Worm (Caenorhabditis elegans) whole organism, late embryonic: ENCODE data around the gene F35B12.10.
A peak's percentile ranks its signal among the peaks of the same experiment; 100 is the strongest.

Experiments used
- C08G9.2 ChIP-seq: sonication (generic microtip); optimal IDR thresholded peaks from 2 replicates; lab custom pipeline; 2016; ENCODE audit warnings: mild to moderate bottlenecking, missing genetic modification characterization, moderate library complexity, missing compliant biosample characterization
- F13H6.1 ChIP-seq: sonication (generic microtip); optimal IDR thresholded peaks from 2 replicates; lab custom pipeline; 2016; ENCODE audit warnings: missing genetic modification characterization, missing compliant biosample characterization
- ahr-1 ChIP-seq: sonication (generic microtip); optimal IDR thresholded peaks from 2 replicates; lab custom pipeline; 2016; ENCODE audit warnings: missing genetic modification characterization, missing compliant biosample characterization
- ama-1 ChIP-seq: fragments of 150-350 bp; optimal IDR thresholded peaks from 2 replicates; lab custom pipeline; 2014
- ceh-14 ChIP-seq: sonication (generic microtip); optimal IDR thresholded peaks from 2 replicates; lab custom pipeline; 2016; ENCODE audit warnings: missing genotype, missing genetic modification characterization, missing compliant biosample characterization
- ceh-18 ChIP-seq: sonication (generic microtip); optimal IDR thresholded peaks from 2 replicates; lab custom pipeline; 2016; ENCODE audit warnings: missing genetic modification characterization, missing compliant biosample characterization
- ceh-19 ChIP-seq: fragments of 200-800 bp; sonication (Bioruptor generic); optimal IDR thresholded peaks from 2 replicates; lab custom pipeline; 2018; ENCODE audit warnings: mild to moderate bottlenecking, missing genetic modification characterization, missing compliant biosample characterization
- ceh-22 ChIP-seq: sonication (generic microtip); optimal IDR thresholded peaks from 2 replicates; lab custom pipeline; 2017; ENCODE audit warnings: missing biosample characterization, missing genetic modification characterization
- ceh-24 ChIP-seq: sonication (generic microtip); optimal IDR thresholded peaks from 2 replicates; lab custom pipeline; 2016; ENCODE audit warnings: mild to moderate bottlenecking, missing genetic modification characterization, missing compliant biosample characterization
- ceh-30 ChIP-seq: fragments of 150-350 bp; optimal IDR thresholded peaks from 2 replicates; lab custom pipeline; 2014; ENCODE audit warnings: missing biosample characterization, missing genetic modification characterization
- ceh-31 ChIP-seq: sonication (generic microtip); optimal IDR thresholded peaks from 2 replicates; lab custom pipeline; 2016; ENCODE audit warnings: missing genetic modification characterization, missing compliant biosample characterization
- ceh-45 ChIP-seq: fragments of 200-800 bp; sonication (Bioruptor generic); IDR thresholded peaks from 2 replicates; pipeline ENCODE4 v1.3.6; 2022; ENCODE audit warnings: missing genetic modification reagents, missing genetic modification characterization, missing compliant biosample characterization
- ceh-48 ChIP-seq: sonication (generic microtip); optimal IDR thresholded peaks from 2 replicates; lab custom pipeline; 2016; ENCODE audit warnings: missing genetic modification characterization, inconsistent platforms, missing compliant biosample characterization
- che-1 ChIP-seq: sonication (generic microtip); optimal IDR thresholded peaks from 2 replicates; lab custom pipeline; 2016; ENCODE audit warnings: mild to moderate bottlenecking, missing genetic modification characterization, missing compliant biosample characterization
- dve-1 ChIP-seq: sonication (generic microtip); optimal IDR thresholded peaks from 2 replicates; lab custom pipeline; 2017; ENCODE audit warnings: antibody characterized with exemption, mild to moderate bottlenecking, missing genetic modification characterization, missing compliant biosample characterization
- elt-2 ChIP-seq: sonication (generic microtip); optimal IDR thresholded peaks from 2 replicates; lab custom pipeline; 2016; ENCODE audit warnings: missing genetic modification reagents, missing genetic modification characterization, missing compliant biosample characterization
- elt-4 ChIP-seq: sonication (generic microtip); optimal IDR thresholded peaks from 2 replicates; lab custom pipeline; 2016; ENCODE audit warnings: missing genetic modification characterization, missing compliant biosample characterization
- ets-4 ChIP-seq: sonication (generic microtip); optimal IDR thresholded peaks from 2 replicates; lab custom pipeline; 2016; ENCODE audit warnings: missing genetic modification characterization, missing compliant biosample characterization
- eyg-1 ChIP-seq: sonication (generic microtip); optimal IDR thresholded peaks from 2 replicates; lab custom pipeline; 2016; ENCODE audit warnings: missing genotype, missing genetic modification characterization, missing compliant biosample characterization
- fax-1 ChIP-seq: sonication (generic microtip); optimal IDR thresholded peaks from 2 replicates; lab custom pipeline; 2016; ENCODE audit warnings: missing genotype, missing genetic modification characterization, missing compliant biosample characterization
- fkh-10 ChIP-seq: fragments of 150-350 bp; optimal IDR thresholded peaks from 2 replicates; lab custom pipeline; 2014; ENCODE audit warnings: missing biosample characterization, missing genetic modification reagents, missing genetic modification characterization
- fkh-6 ChIP-seq: sonication (generic microtip); optimal IDR thresholded peaks from 2 replicates; lab custom pipeline; 2016; ENCODE audit warnings: missing genetic modification characterization, missing compliant biosample characterization
- hlh-13 ChIP-seq: fragments of 200-800 bp; sonication (Bioruptor generic); optimal IDR thresholded peaks from 2 replicates; lab custom pipeline; 2018; ENCODE audit warnings: mild to moderate bottlenecking, missing genetic modification characterization, missing compliant biosample characterization
- hlh-15 ChIP-seq: sonication (generic microtip); optimal IDR thresholded peaks from 2 replicates; lab custom pipeline; 2016; ENCODE audit warnings: missing genetic modification characterization, missing compliant biosample characterization
- hlh-30 ChIP-seq: sonication (generic microtip); optimal IDR thresholded peaks from 2 replicates; lab custom pipeline; 2017; ENCODE audit warnings: antibody characterized with exemption, missing genetic modification characterization, missing compliant biosample characterization; ENCODE audit not compliant: insufficient read depth
- hlh-6 ChIP-seq: sonication (generic microtip); optimal IDR thresholded peaks from 2 replicates; lab custom pipeline; 2016; ENCODE audit warnings: missing genotype, missing genetic modification characterization, missing compliant biosample characterization
- lin-11 ChIP-seq: fragments of 200-800 bp; sonication (Bioruptor generic); optimal IDR thresholded peaks from 2 replicates; lab custom pipeline; 2018; ENCODE audit warnings: mild to moderate bottlenecking, missing genetic modification characterization, missing compliant biosample characterization
- madf-2 ChIP-seq: sonication (generic microtip); optimal IDR thresholded peaks from 2 replicates; lab custom pipeline; 2017; ENCODE audit warnings: missing genetic modification characterization, missing compliant biosample characterization
- mec-3 ChIP-seq: sonication (generic microtip); optimal IDR thresholded peaks from 2 replicates; lab custom pipeline; 2016; ENCODE audit warnings: borderline replicate concordance, missing genetic modification characterization, missing compliant biosample characterization
- nfya-1 ChIP-seq: sonication (generic microtip); optimal IDR thresholded peaks from 2 replicates; lab custom pipeline; 2017; ENCODE audit warnings: missing genetic modification characterization, mild to moderate bottlenecking, missing compliant biosample characterization, antibody characterized with exemption, moderate library complexity
- nhr-232 ChIP-seq: sonication (generic microtip); optimal IDR thresholded peaks from 2 replicates; lab custom pipeline; 2016; ENCODE audit warnings: missing genetic modification characterization, missing compliant biosample characterization
- npax-4 ChIP-seq: sonication (generic microtip); optimal IDR thresholded peaks from 2 replicates; lab custom pipeline; 2016; ENCODE audit warnings: missing genetic modification characterization, missing compliant biosample characterization
- odd-2 ChIP-seq: sonication (generic microtip); optimal IDR thresholded peaks from 2 replicates; lab custom pipeline; 2017; ENCODE audit warnings: antibody characterized with exemption, mild to moderate bottlenecking, missing genetic modification characterization, missing compliant biosample characterization
- pag-3 ChIP-seq: sonication (generic microtip); optimal IDR thresholded peaks from 2 replicates; lab custom pipeline; 2016; ENCODE audit warnings: missing compliant biosample characterization, missing genetic modification characterization, borderline replicate concordance
- pat-9 ChIP-seq: fragments of 200-800 bp; sonication (Bioruptor generic); optimal IDR thresholded peaks from 2 replicates; lab custom pipeline; 2018; ENCODE audit warnings: mild to moderate bottlenecking, missing genetic modification characterization, moderate library complexity, missing compliant biosample characterization
- pax-1 ChIP-seq: fragments of 150-350 bp; optimal IDR thresholded peaks from 2 replicates; lab custom pipeline; 2014; ENCODE audit warnings: missing biosample characterization, missing genetic modification characterization
- pha-2 ChIP-seq: sonication (generic microtip); optimal IDR thresholded peaks from 2 replicates; lab custom pipeline; 2017; ENCODE audit warnings: mild to moderate bottlenecking, missing genetic modification characterization, missing compliant biosample characterization
- pha-4 ChIP-seq: fragments of 150-350 bp; optimal IDR thresholded peaks from 2 replicates; lab custom pipeline; 2018; ENCODE audit warnings: missing biosample characterization, missing genetic modification reagents, missing genetic modification characterization
- ref-2 ChIP-seq: sonication (generic microtip); optimal IDR thresholded peaks from 2 replicates; lab custom pipeline; 2016; ENCODE audit warnings: missing genetic modification characterization, missing compliant biosample characterization
- sox-4 ChIP-seq: sonication (generic microtip); optimal IDR thresholded peaks from 2 replicates; lab custom pipeline; 2017; ENCODE audit warnings: mild to moderate bottlenecking, missing genetic modification characterization, inconsistent platforms, missing compliant biosample characterization
- syd-9 ChIP-seq: sonication (generic microtip); optimal IDR thresholded peaks from 2 replicates; lab custom pipeline; 2016; ENCODE audit warnings: mild to moderate bottlenecking, missing genetic modification characterization, moderate library complexity, missing compliant biosample characterization
- tbx-2 ChIP-seq: sonication (generic microtip); optimal IDR thresholded peaks from 2 replicates; lab custom pipeline; 2016; ENCODE audit warnings: missing genetic modification characterization, missing compliant biosample characterization
- tbx-7 ChIP-seq: sonication (generic microtip); optimal IDR thresholded peaks from 2 replicates; lab custom pipeline; 2016; ENCODE audit warnings: missing genotype, missing genetic modification characterization, missing compliant biosample characterization
- ttx-3 ChIP-seq: sonication (generic microtip); optimal IDR thresholded peaks from 2 replicates; lab custom pipeline; 2016; ENCODE audit warnings: missing genetic modification reagents, missing genetic modification characterization, missing compliant biosample characterization
- unc-42 ChIP-seq: sonication (generic microtip); optimal IDR thresholded peaks from 2 replicates; lab custom pipeline; 2016; ENCODE audit warnings: missing genotype, missing genetic modification characterization, missing compliant biosample characterization
- unc-55 ChIP-seq: sonication (generic microtip); optimal IDR thresholded peaks from 2 replicates; lab custom pipeline; 2017; ENCODE audit warnings: missing biosample characterization, missing genetic modification reagents, missing genetic modification characterization
- zip-5 ChIP-seq: sonication (generic microtip); optimal IDR thresholded peaks from 2 replicates; lab custom pipeline; 2016; ENCODE audit warnings: missing genetic modification characterization, missing compliant biosample characterization

The F35B12.10 gene

DNA sequence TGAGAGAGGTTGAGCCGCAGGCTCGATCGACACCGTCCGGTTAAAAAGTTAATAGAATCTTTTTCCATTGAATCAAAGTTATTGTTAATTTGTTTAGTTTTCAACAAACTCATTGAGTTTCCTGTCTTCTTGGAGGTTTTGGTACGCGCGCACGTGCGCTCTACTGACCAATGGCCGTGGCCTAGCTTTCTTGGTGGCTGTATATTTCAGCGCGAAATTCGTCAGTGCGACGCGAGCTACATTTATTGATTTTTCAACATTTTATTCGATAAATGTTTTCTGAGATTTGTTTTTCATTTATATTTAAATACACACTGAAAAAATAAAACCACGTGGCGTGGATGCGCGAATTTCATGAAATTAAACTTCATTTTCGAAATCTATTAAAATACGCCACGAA, 15.1 kb upstream of the F35B12.10 start, which contains the start of gene bir-1 (continued):
- peak; percentile 44 for TF ChIP-seq elt-2 (tag; lab: Kevin White, UChicago)
- peak; percentile 35 for TF ChIP-seq fax-1 (tag; lab: Kevin White, UChicago)
- no peak for TF ChIP-seq madf-2 (tag; lab: Kevin White, UChicago)
- TF ChIP-seq odd-2 (tag; lab: Kevin White, UChicago), result no peak
- TF ChIP-seq pax-1 (tag; lab: Kevin White, UChicago), result no peak
- no peak for TF ChIP-seq fkh-10 (GFP tag; lab: Kevin White, UChicago)
- no peak for TF ChIP-seq pha-4 (tag; lab: Kevin White, UChicago)
- TF ChIP-seq pha-2 (tag; lab: Kevin White, UChicago), result no peak
- TF ChIP-seq F13H6.1, result no peak
- TF ChIP-seq fkh-6 (tag; lab: Kevin White, UChicago), result peak; percentile 55
- TF ChIP-seq sox-4, result no peak
- TF ChIP-seq syd-9 (tag; lab: Kevin White, UChicago), result no peak
- TF ChIP-seq ceh-48 (tag; lab: Kevin White, UChicago), result peak; percentile 95
- no peak for TF ChIP-seq mec-3 (tag; lab: Kevin White, UChicago)
- no peak for TF ChIP-seq unc-55
- no peak for TF ChIP-seq ceh-24

DNA sequence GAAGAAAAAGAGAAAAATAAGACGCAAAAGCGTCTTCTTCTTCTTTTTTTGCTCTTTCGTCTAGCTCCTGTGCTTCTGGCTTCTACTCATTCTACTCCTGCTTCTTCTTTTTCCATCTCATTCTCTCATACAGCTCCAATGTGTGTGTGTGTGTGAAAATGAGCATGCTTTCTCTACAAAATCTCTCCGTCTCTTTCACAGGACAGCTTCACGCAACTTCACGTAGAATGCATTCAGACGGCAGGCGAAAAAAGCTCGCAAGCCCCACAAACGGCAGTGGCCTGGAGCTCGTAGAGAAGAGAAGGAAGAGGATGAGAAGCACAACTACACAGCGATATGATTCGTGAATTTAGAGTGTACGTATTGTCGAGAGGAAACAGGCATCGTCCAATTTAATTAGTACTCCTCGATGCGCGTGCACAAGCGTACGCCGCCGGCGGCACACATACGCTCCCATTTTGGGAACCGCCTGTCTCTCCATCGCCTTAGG, 12.3 kb upstream of the F35B12.10 start:
- TF ChIP-seq ttx-3, result peak; percentile 34
- no peak for TF ChIP-seq lin-11 (tag; lab: Kevin White, UChicago)
- TF ChIP-seq sox-4, result no peak
- TF ChIP-seq hlh-13, result no peak
- TF ChIP-seq ceh-18 (tag; lab: Kevin White, UChicago), result peak; percentile 79
- no peak for TF ChIP-seq ahr-1 (tag; lab: Kevin White, UChicago)
- TF ChIP-seq C08G9.2 (tag; lab: Kevin White, UChicago), result peak; percentile 11
- no peak for TF ChIP-seq ceh-45 (GFP tag; lab: Robert Waterston, UW)
- TF ChIP-seq hlh-15, result no peak
- TF ChIP-seq ref-2 (tag; lab: Kevin White, UChicago), result peak; percentile 32
- no peak for TF ChIP-seq dve-1
- TF ChIP-seq nhr-232 (tag; lab: Kevin White, UChicago), result no peak
- no peak for TF ChIP-seq npax-4 (tag; lab: Kevin White, UChicago)
- no peak for TF ChIP-seq ceh-22 (tag; lab: Kevin White, UChicago)
- TF ChIP-seq ceh-30 (tag; lab: Kevin White, UChicago), result no peak
- peak; percentile 51 for TF ChIP-seq hlh-6 (tag; lab: Kevin White, UChicago)
- TF ChIP-seq ceh-31, result peak; percentile 79
- TF ChIP-seq ceh-19 (GFP tag; lab: Kevin White, UChicago), result peak; percentile 33
- peak; percentile 89 for TF ChIP-seq ceh-14 (tag; lab: Kevin White, UChicago)
- no peak for TF ChIP-seq elt-2 (tag; lab: Kevin White, UChicago)
- peak; percentile 45 for TF ChIP-seq nfya-1
- TF ChIP-seq pha-4 (tag; lab: Kevin White, UChicago), result no peak
- no peak for TF ChIP-seq madf-2 (tag; lab: Kevin White, UChicago)
- TF ChIP-seq ets-4 (tag; lab: Kevin White, UChicago), result no peak
- TF ChIP-seq tbx-7 (tag; lab: Kevin White, UChicago), result no peak
- TF ChIP-seq eyg-1 (tag; lab: Kevin White, UChicago), result no peak
- no peak for TF ChIP-seq ama-1
- TF ChIP-seq che-1 (tag; lab: Kevin White, UChicago), result no peak
- no peak for TF ChIP-seq pag-3 (tag; lab: Kevin White, UChicago)
- TF ChIP-seq hlh-30 (tag; lab: Kevin White, UChicago), result no peak
- peak; percentile 14 for TF ChIP-seq pat-9 (tag; lab: Kevin White, UChicago)
- no peak for TF ChIP-seq zip-5 (tag; lab: Kevin White, UChicago)
- TF ChIP-seq unc-42, result peak; percentile 98
- TF ChIP-seq elt-4 (tag; lab: Kevin White, UChicago), result no peak
- TF ChIP-seq tbx-2 (tag; lab: Kevin White, UChicago), result peak; percentile 48
- TF ChIP-seq unc-55, result no peak
